Fruit fly (Drosophila melanogaster) whole organism, embryonic: Measurements from ENCODE around the gene CG13359.

Experiments
- Atf3 ChIP-seq: fragments of 200-800 bp; sonication (Bioruptor generic); optimal IDR thresholded peaks from 3 replicates; lab custom pipeline; 2016; ENCODE audit warnings: missing biosample characterization, missing genetic modification characterization
- Bteb2 ChIP-seq: fragments of 200-800 bp; sonication (Bioruptor generic); optimal IDR thresholded peaks from 2 replicates; lab custom pipeline; 2016; ENCODE audit warnings: missing biosample characterization, missing genetic modification characterization
- CG10274 ChIP-seq: fragments of 200-800 bp; sonication (Bioruptor generic); optimal IDR thresholded peaks from 3 replicates; lab custom pipeline; 2017; ENCODE audit warnings: missing biosample characterization, mild to moderate bottlenecking, missing genetic modification characterization
- CG10565 ChIP-seq: fragments of 200-800 bp; sonication (Bioruptor generic); optimal IDR thresholded peaks from 3 replicates; lab custom pipeline; 2016; ENCODE audit warnings: missing biosample characterization, mild to moderate bottlenecking, missing genetic modification characterization
- CG10654 ChIP-seq: fragments of 200-800 bp; sonication (Bioruptor generic); optimal IDR thresholded peaks from 2 replicates; lab custom pipeline; 2016; ENCODE audit warnings: missing biosample characterization, missing genetic modification characterization
- CG10959 ChIP-seq: fragments of 200-800 bp; sonication (Bioruptor generic); IDR thresholded peaks from 2 replicates; pipeline ENCODE4 v1.3.6; 2022; ENCODE audit warnings: missing biosample characterization, missing genetic modification characterization
- CG12104 ChIP-seq: fragments of 200-800 bp; sonication (Bioruptor generic); optimal IDR thresholded peaks from 3 replicates; lab custom pipeline; 2016; ENCODE audit warnings: missing biosample characterization, missing genetic modification characterization
- CG1233 ChIP-seq: fragments of 200-800 bp; sonication (Bioruptor generic); optimal IDR thresholded peaks from 4 replicates; lab custom pipeline; 2018; ENCODE audit warnings: missing biosample characterization, mild to moderate bottlenecking, missing genetic modification characterization
- CG12391 ChIP-seq: fragments of 200-800 bp; sonication (Bioruptor generic); optimal IDR thresholded peaks from 3 replicates; lab custom pipeline; 2018; ENCODE audit warnings: missing biosample characterization, mild to moderate bottlenecking, missing genetic modification characterization, moderate library complexity
- CG12744 ChIP-seq: fragments of 200-800 bp; sonication (Bioruptor generic); optimal IDR thresholded peaks from 2 replicates; lab custom pipeline; 2016; ENCODE audit warnings: missing biosample characterization, missing genetic modification characterization
- CG13894 ChIP-seq: fragments of 200-800 bp; sonication (Bioruptor generic); optimal IDR thresholded peaks from 3 replicates; lab custom pipeline; 2018; ENCODE audit warnings: missing biosample characterization, mild to moderate bottlenecking, missing genetic modification characterization, moderate library complexity
- CG1647 ChIP-seq: fragments of 200-800 bp; sonication (Bioruptor generic); optimal IDR thresholded peaks from 3 replicates; lab custom pipeline; 2016; ENCODE audit warnings: missing biosample characterization, missing genetic modification characterization
- CG17328 ChIP-seq: fragments of 200-800 bp; sonication (Bioruptor generic); IDR thresholded peaks from 2 replicates; pipeline ENCODE4 v1.3.6; 2022; ENCODE audit warnings: missing biosample characterization, missing genetic modification characterization
- CG1792 ChIP-seq: fragments of 200-800 bp; sonication (Bioruptor generic); optimal IDR thresholded peaks from 2 replicates; lab custom pipeline; 2016; ENCODE audit warnings: missing biosample characterization, missing genetic modification characterization
- CG18476 ChIP-seq: fragments of 200-800 bp; sonication (Bioruptor generic); optimal IDR thresholded peaks from 2 replicates; lab custom pipeline; 2016; ENCODE audit warnings: missing biosample characterization, mild to moderate bottlenecking, missing genetic modification characterization
- CG18619 ChIP-seq: fragments of 200-800 bp; sonication (Bioruptor generic); optimal IDR thresholded peaks from 3 replicates; lab custom pipeline; 2017; ENCODE audit warnings: missing biosample characterization, mild to moderate bottlenecking, missing genetic modification characterization
- CG30020 ChIP-seq: fragments of 200-800 bp; optimal IDR thresholded peaks from 2 replicates; lab custom pipeline; 2019; ENCODE audit warnings: missing biosample characterization, mild to moderate bottlenecking, missing genetic modification characterization, moderate library complexity
- CG3065 ChIP-seq: fragments of 200-800 bp; sonication (Bioruptor generic); optimal IDR thresholded peaks from 2 replicates; lab custom pipeline; 2016; ENCODE audit warnings: missing biosample characterization, missing genetic modification characterization
- CG5180 ChIP-seq: fragments of 200-800 bp; sonication (Bioruptor generic); optimal IDR thresholded peaks from 3 replicates; lab custom pipeline; 2017; ENCODE audit warnings: missing biosample characterization, missing genetic modification characterization, mild to moderate bottlenecking, moderate library complexity, missing genetic modification reagents
- CG7271 ChIP-seq: fragments of 200-800 bp; sonication (Bioruptor generic); optimal IDR thresholded peaks from 2 replicates; lab custom pipeline; 2018; ENCODE audit warnings: missing biosample characterization, mild to moderate bottlenecking, missing genetic modification characterization, moderate library complexity
- CG7928 ChIP-seq: fragments of 200-800 bp; sonication (Bioruptor generic); optimal IDR thresholded peaks from 2 replicates; lab custom pipeline; 2017; ENCODE audit warnings: missing biosample characterization, mild to moderate bottlenecking, missing genetic modification characterization
- CG9437 ChIP-seq: fragments of 200-800 bp; sonication (Bioruptor generic); optimal IDR thresholded peaks from 2 replicates; lab custom pipeline; 2018; ENCODE audit warnings: missing biosample characterization, mild to moderate bottlenecking, missing genetic modification characterization
- CG9932 ChIP-seq: fragments of 200-800 bp; sonication (Bioruptor generic); IDR thresholded peaks from 2 replicates; pipeline ENCODE4 v1.3.6; 2022; ENCODE audit warnings: missing biosample characterization, missing genetic modification characterization
- Dll ChIP-seq: fragments of 200-800 bp; sonication (Bioruptor generic); IDR thresholded peaks from 4 replicates; pipeline ENCODE4 v1.3.6; 2022; ENCODE audit warnings: missing biosample characterization, missing genetic modification characterization; ENCODE audit not compliant: partially characterized antibody
- Elba2 ChIP-seq: fragments of 200-800 bp; sonication (Bioruptor generic); optimal IDR thresholded peaks from 3 replicates; lab custom pipeline; 2016; ENCODE audit warnings: missing biosample characterization, missing genetic modification characterization
- Med ChIP-seq: fragments of 200-800 bp; sonication (Bioruptor generic); peaks from one replicate; lab custom pipeline; 2016; ENCODE audit warnings: missing biosample characterization, missing genetic modification characterization, mild to moderate bottlenecking, inconsistent platforms, moderate library complexity
- NC2α ChIP-seq: fragments of 200-800 bp; sonication (Bioruptor generic); optimal IDR thresholded peaks from 2 replicates; lab custom pipeline; 2016; ENCODE audit warnings: missing biosample characterization, missing genetic modification characterization
- NC2β ChIP-seq: fragments of 200-800 bp; sonication (Bioruptor generic); optimal IDR thresholded peaks from 2 replicates; lab custom pipeline; 2016; ENCODE audit warnings: missing biosample characterization, missing genetic modification characterization
- Poxn ChIP-seq: fragments of 200-800 bp; sonication (Bioruptor generic); IDR thresholded peaks from 2 replicates; pipeline ENCODE4 v1.3.6; 2022; ENCODE audit warnings: missing biosample characterization, missing genetic modification characterization
- Scr ChIP-seq: fragments of 200-800 bp; sonication (Bioruptor generic); IDR thresholded peaks from 2 replicates; pipeline ENCODE4 v1.3.6; 2022; ENCODE audit warnings: missing biosample characterization, missing genetic modification characterization; ENCODE audit not compliant: partially characterized antibody
- Sox102F ChIP-seq: fragments of 200-800 bp; sonication (Bioruptor generic); optimal IDR thresholded peaks from 2 replicates; lab custom pipeline; 2018; ENCODE audit warnings: missing biosample characterization, mild to moderate bottlenecking, missing genetic modification characterization, moderate library complexity
- ara ChIP-seq: fragments of 200-800 bp; sonication (Bioruptor generic); IDR thresholded peaks from 2 replicates; pipeline ENCODE4 v1.3.6; 2022; ENCODE audit warnings: missing biosample characterization, missing genetic modification characterization
- chinmo ChIP-seq: fragments of 200-800 bp; sonication (Bioruptor generic); IDR thresholded peaks from 4 replicates; pipeline ENCODE4 v1.3.6; 2022; ENCODE audit warnings: missing biosample characterization, missing genetic modification characterization; ENCODE audit not compliant: partially characterized antibody
- disco-r ChIP-seq: fragments of 200-800 bp; sonication (Bioruptor generic); optimal IDR thresholded peaks from 2 replicates; lab custom pipeline; 2016; ENCODE audit warnings: missing biosample characterization, missing genetic modification characterization
- dm ChIP-seq: fragments of 200-800 bp; sonication (Bioruptor generic); optimal IDR thresholded peaks from 3 replicates; lab custom pipeline; 2016; ENCODE audit warnings: missing biosample characterization, missing genetic modification characterization
- dpn ChIP-seq, 2 experiments: fragments of 200-800 bp; sonication (Bioruptor generic); optimal IDR thresholded peaks; 3 replicates each; lab custom pipeline; 2016; ENCODE audit warnings: missing biosample characterization in 2 of 2, missing genetic modification characterization in 2 of 2
- esg ChIP-seq: fragments of 200-800 bp; sonication (Bioruptor generic); conservative IDR thresholded peaks from 2 replicates; pipeline ENCODE4 v1.3.6; 2022; ENCODE audit warnings: missing biosample characterization, missing genetic modification characterization
- hb ChIP-seq: fragments of 200-800 bp; sonication (Bioruptor generic); IDR thresholded peaks from 3 replicates; pipeline ENCODE4 v1.3.6; 2022; ENCODE audit warnings: missing biosample characterization, missing genetic modification characterization; ENCODE audit not compliant: partially characterized antibody
- hth ChIP-seq: fragments of >200 bp; optimal IDR thresholded peaks from 2 replicates; lab custom pipeline; 2017; ENCODE audit warnings: inconsistent platforms
- ken ChIP-seq: fragments of 200-800 bp; sonication (Bioruptor generic); IDR thresholded peaks from 3 replicates; pipeline ENCODE4 v1.3.6; 2022; ENCODE audit warnings: missing biosample characterization, missing genetic modification characterization
- knrl ChIP-seq: fragments of 200-800 bp; sonication (Bioruptor generic); IDR thresholded peaks from 3 replicates; pipeline ENCODE4 v1.3.6; 2022; ENCODE audit warnings: missing biosample characterization, missing genetic modification characterization; ENCODE audit not compliant: partially characterized antibody
- lbe ChIP-seq: fragments of 200-800 bp; sonication (Bioruptor generic); optimal IDR thresholded peaks from 2 replicates; lab custom pipeline; 2016; ENCODE audit warnings: missing biosample characterization, mild to moderate bottlenecking, missing genetic modification characterization
- pb ChIP-seq: fragments of 200-800 bp; sonication (Bioruptor generic); optimal IDR thresholded peaks from 3 replicates; lab custom pipeline; 2016; ENCODE audit warnings: missing biosample characterization, missing genetic modification characterization
- ranshi ChIP-seq: fragments of 200-800 bp; sonication (Bioruptor generic); IDR thresholded peaks from 2 replicates; pipeline ENCODE4 v1.3.6; 2022; ENCODE audit warnings: missing biosample characterization, missing genetic modification characterization
- schlank ChIP-seq: fragments of 200-800 bp; sonication (Bioruptor generic); optimal IDR thresholded peaks from 2 replicates; lab custom pipeline; 2018; ENCODE audit warnings: missing biosample characterization, mild to moderate bottlenecking, missing genetic modification characterization
- sob ChIP-seq: fragments of 200-800 bp; sonication (Bioruptor generic); IDR thresholded peaks from 2 replicates; pipeline ENCODE4 v1.3.6; 2022; ENCODE audit warnings: missing biosample characterization, missing genetic modification characterization
- ssp ChIP-seq: fragments of 200-800 bp; sonication (Bioruptor generic); IDR thresholded peaks from 2 replicates; pipeline ENCODE4 v1.3.6; 2022; ENCODE audit warnings: missing biosample characterization, missing genetic modification characterization
- tin ChIP-seq: fragments of 200-800 bp; sonication (Bioruptor generic); optimal IDR thresholded peaks from 3 replicates; lab custom pipeline; 2016; ENCODE audit warnings: missing biosample characterization, missing genetic modification characterization
- vnd ChIP-seq: fragments of 200-800 bp; sonication (Bioruptor generic); IDR thresholded peaks from 3 replicates; pipeline ENCODE4 v1.3.6; 2022; ENCODE audit warnings: missing biosample characterization, missing genetic modification characterization; ENCODE audit not compliant: partially characterized antibody
- yki ChIP-seq: fragments of >200 bp; optimal IDR thresholded peaks from 3 replicates; lab custom pipeline; 2018
- zen ChIP-seq: fragments of 200-800 bp; sonication (Bioruptor generic); optimal IDR thresholded peaks from 3 replicates; lab custom pipeline; 2018; ENCODE audit warnings: missing biosample characterization, mild to moderate bottlenecking, missing genetic modification characterization, moderate library complexity

CG13359 gene

dm6 chrX:796397-796989 is 6.8 kb downstream of the CG13359 start (continued):
- no peak for TF ChIP-seq pb (GFP tag; lab: Kevin White, UChicago)
- TF ChIP-seq zen (tag; lab: Kevin White, UChicago) = no peak
- TF ChIP-seq CG7928 (GFP tag; lab: Kevin White, UChicago) = no peak
- no peak for TF ChIP-seq sob (GFP tag; lab: Robert Waterston, UW)
- peak; percentile 5 for TF ChIP-seq NC2β (GFP tag; lab: Kevin White, UChicago)
- TF ChIP-seq CG1792 (GFP tag; lab: Kevin White, UChicago) = no peak
- TF ChIP-seq CG10654 (GFP tag; lab: Kevin White, UChicago) = no peak
- TF ChIP-seq CG17328 = no peak
- TF ChIP-seq Atf3 (GFP tag; lab: Kevin White, UChicago) = no peak
- TF ChIP-seq esg (GFP tag; lab: Robert Waterston, UW) = no peak
- peak; percentile 48; the same call in 1 of the 2 replicates for TF ChIP-seq CG9932
- no peak for TF ChIP-seq CG1647 (GFP tag; lab: Kevin White, UChicago)
- TF ChIP-seq Scr = peak; percentile 96
- TF ChIP-seq Poxn (GFP tag; lab: Robert Waterston, UW) = no peak
- TF ChIP-seq CG18476 (GFP tag; lab: Kevin White, UChicago) = no peak
- TF ChIP-seq knrl (GFP tag; lab: Robert Waterston, UW) = peak; percentile 88
- TF ChIP-seq ara (GFP tag; lab: Robert Waterston, UW) = no peak
- no peak for TF ChIP-seq CG1233 (GFP tag; lab: Kevin White, UChicago)
- TF ChIP-seq CG10959 = no peak
- no peak for TF ChIP-seq CG18619 (GFP tag; lab: Kevin White, UChicago)
- no peak for TF ChIP-seq CG5180
- no peak for TF ChIP-seq tin (GFP tag; lab: Kevin White, UChicago)
- TF ChIP-seq hb (GFP tag; lab: Robert Waterston, UW) = peak; percentile 88
- peak; percentile 96 for TF ChIP-seq chinmo (GFP tag; lab: Robert Waterston, UW)
- TF ChIP-seq CG3065 (GFP tag; lab: Kevin White, UChicago) = no peak
- no peak for TF ChIP-seq schlank
- TF ChIP-seq ranshi (GFP tag; lab: Robert Waterston, UW) = 0 out of 2 replicates have a peak, but pooled peaks have one; percentile 15
- no peak for TF ChIP-seq ssp
- no peak for TF ChIP-seq hth (lab: Kevin White, UChicago)
- TF ChIP-seq disco-r (GFP tag; lab: Kevin White, UChicago) = no peak
- no peak for TF ChIP-seq Bteb2 (GFP tag; lab: Kevin White, UChicago)
- TF ChIP-seq CG10565 (GFP tag; lab: Kevin White, UChicago) = no peak
- no peak for TF ChIP-seq NC2α
- TF ChIP-seq vnd (GFP tag; lab: Robert Waterston, UW) = peak; percentile 89
- no peak for TF ChIP-seq ken (GFP tag; lab: Robert Waterston, UW)
- TF ChIP-seq dm (GFP tag; lab: Kevin White, UChicago) = peak; percentile 51
- no peak for TF ChIP-seq CG10274 (GFP tag; lab: Kevin White, UChicago)
- TF ChIP-seq CG12104 = no peak
- TF ChIP-seq CG12744 (GFP tag; lab: Kevin White, UChicago) = no peak
- no peak for TF ChIP-seq Sox102F (GFP tag; lab: Kevin White, UChicago)
- peak; percentile 85 for TF ChIP-seq Med (GFP tag; lab: Kevin White, UChicago)
- TF ChIP-seq Elba2 = peak; percentile 99
- peak; percentile 99 for TF ChIP-seq Dll (GFP tag; lab: Robert Waterston, UW)
- no peak for TF ChIP-seq yki (lab: Kevin White, UChicago)
- TF ChIP-seq dpn (GFP tag; optimal IDR thresholded peaks at IDR 0.05; lab: Kevin White, UChicago) = peak in 1 of 2 experiments; percentile 32
- no peak for TF ChIP-seq CG7271 (tag; lab: Kevin White, UChicago)
- peak; percentile 46 for TF ChIP-seq lbe
- TF ChIP-seq CG13894 (tag; lab: Kevin White, UChicago) = peak; percentile 44
- TF ChIP-seq CG30020 (tag; lab: Kevin White, UChicago) = no peak
- no peak for TF ChIP-seq CG12391 (tag; lab: Kevin White, UChicago)
- TF ChIP-seq CG9437 (GFP tag; lab: Kevin White, UChicago) = no peak
